In genomic region chr3R:23147625-23148024, dm6 we compare ENCODE assay signal across 3 fruit fly cellular contexts.
TF ChIP-seq lines count a peak whose summit lies in the region.

No protein-coding gene starts in this region.

TF ChIP-seq in whole organism, embryonic, 481 proteins besides CTCF, POLR2A, EP300 and RAD21 (continued from another document):
- TF ChIP-seq D19A (tag; optimal IDR thresholded peaks at IDR 0.05; lab: Kevin White, UChicago), result peak; percentile 88
- no peak for TF ChIP-seq gcm (GFP tag; optimal IDR thresholded peaks at IDR 0.05; lab: Kevin White, UChicago)
- TF ChIP-seq gem (tag; optimal IDR thresholded peaks at IDR 0.05; lab: Kevin White, UChicago), result peak; percentile 26
- TF ChIP-seq CG15696 (tag; optimal IDR thresholded peaks at IDR 0.05; lab: Kevin White, UChicago), result no peak
- peak; percentile 16 for TF ChIP-seq CG2712 (tag; optimal IDR thresholded peaks at IDR 0.05; lab: Kevin White, UChicago)
TF ChIP-seq in whole organism, embryonic: peak in this region for 14.

TF ChIP-seq in whole organism, prepupa, 60 proteins besides CTCF, POLR2A, EP300 and RAD21 (continued from another document):
- peak; percentile 47 for TF ChIP-seq Hr39 (GFP tag; optimal IDR thresholded peaks at IDR 0.05; lab: Kevin White, UChicago)
- peak; percentile 19; the same call in 1 of the 2 replicates for TF ChIP-seq Gug (GFP tag; IDR thresholded peaks at IDR 0.05; lab: Robert Waterston, UW)
- TF ChIP-seq achi (GFP tag; optimal IDR thresholded peaks at IDR 0.05; lab: Kevin White, UChicago), result peak; percentile 61
- TF ChIP-seq pdm3 (GFP tag; optimal IDR thresholded peaks at IDR 0.05; lab: Kevin White, UChicago), result peak; percentile 62
- peak; percentile 48 for TF ChIP-seq Smox (GFP tag; optimal IDR thresholded peaks at IDR 0.05; lab: Kevin White, UChicago)
- TF ChIP-seq CG6792 (GFP tag; optimal IDR thresholded peaks at IDR 0.05; lab: Kevin White, UChicago), result peak; percentile 48
- TF ChIP-seq Eip78C (GFP tag; lab: Kevin White, UChicago), result peak; percentile 86
- peak; percentile 56 for TF ChIP-seq CG8119 (GFP tag; IDR thresholded peaks at IDR 0.05; lab: Robert Waterston, UW)
- peak; percentile 73 for TF ChIP-seq fd59A (GFP tag; optimal IDR thresholded peaks at IDR 0.05; lab: Kevin White, UChicago)
- TF ChIP-seq eg (GFP tag; IDR thresholded peaks at IDR 0.05; lab: Robert Waterston, UW), result peak; percentile 44; the same call in 1 of the 3 replicates
- TF ChIP-seq CG1621 (tag; optimal IDR thresholded peaks at IDR 0.05; lab: Kevin White, UChicago), result peak; percentile 73
- TF ChIP-seq CG10669 (GFP tag; optimal IDR thresholded peaks at IDR 0.05; lab: Kevin White, UChicago), result peak; percentile 81
- peak; percentile 53 for TF ChIP-seq CG8632 (GFP tag; optimal IDR thresholded peaks at IDR 0.05; lab: Kevin White, UChicago)
- peak; percentile 56 for TF ChIP-seq esn (GFP tag; optimal IDR thresholded peaks at IDR 0.05; lab: Kevin White, UChicago)
- peak; percentile 63 for TF ChIP-seq OdsH (GFP tag; optimal IDR thresholded peaks at IDR 0.05; lab: Kevin White, UChicago)
- TF ChIP-seq Blimp-1 (GFP tag; optimal IDR thresholded peaks at IDR 0.05; lab: Kevin White, UChicago), result peak; percentile 20
- peak; percentile 76 for TF ChIP-seq CG3919 (GFP tag; optimal IDR thresholded peaks at IDR 0.05; lab: Kevin White, UChicago)
- TF ChIP-seq Hr4 (GFP tag; optimal IDR thresholded peaks at IDR 0.05; lab: Kevin White, UChicago), result peak; percentile 2
- TF ChIP-seq Sox14 (GFP tag; optimal IDR thresholded peaks at IDR 0.05; lab: Kevin White, UChicago), result peak; percentile 54
- peak; percentile 62 for TF ChIP-seq topi (GFP tag; optimal IDR thresholded peaks at IDR 0.05; lab: Kevin White, UChicago)
- peak; percentile 37 for TF ChIP-seq CG11902 (GFP tag; optimal IDR thresholded peaks at IDR 0.05; lab: Kevin White, UChicago)
- TF ChIP-seq Lpt (GFP tag; optimal IDR thresholded peaks at IDR 0.05; lab: Kevin White, UChicago), result peak; percentile 24
- peak; percentile 25 for TF ChIP-seq cyc (GFP tag; optimal IDR thresholded peaks at IDR 0.05; lab: Kevin White, UChicago)
- TF ChIP-seq CG16779 (tag; optimal IDR thresholded peaks at IDR 0.05; lab: Kevin White, UChicago), result peak; percentile 12
- peak; percentile 20 to 68 for TF ChIP-seq salr (GFP tag; optimal IDR thresholded peaks at IDR 0.05; lab: Kevin White, UChicago)
- no peak for TF ChIP-seq fkh (GFP tag; optimal IDR thresholded peaks at IDR 0.05; lab: Kevin White, UChicago)
- TF ChIP-seq CG31627 (GFP tag; optimal IDR thresholded peaks at IDR 0.05; lab: Kevin White, UChicago), result peak; percentile 40
- peak; percentile 60; the same call in 1 of the 2 replicates for TF ChIP-seq CG15336 (GFP tag; IDR thresholded peaks at IDR 0.05; lab: Robert Waterston, UW)
- TF ChIP-seq Sox102F (GFP tag; optimal IDR thresholded peaks at IDR 0.05; lab: Kevin White, UChicago), result peak; percentile 61
- TF ChIP-seq Ets96B (tag; optimal IDR thresholded peaks at IDR 0.05; lab: Kevin White, UChicago), result peak; percentile 71
- TF ChIP-seq dsx (GFP tag; optimal IDR thresholded peaks at IDR 0.05; lab: Kevin White, UChicago; ENCODE audit: poor library complexity, severe bottlenecking), result peak; percentile 66
- TF ChIP-seq Eip75B (GFP tag; optimal IDR thresholded peaks at IDR 0.05; lab: Kevin White, UChicago), result peak; percentile 76
- no peak for TF ChIP-seq CG4318 (GFP tag; optimal IDR thresholded peaks at IDR 0.05; lab: Kevin White, UChicago)
- TF ChIP-seq CG10631 (GFP tag; optimal IDR thresholded peaks at IDR 0.05; lab: Kevin White, UChicago), result peak; percentile 66
- peak; percentile 72 for TF ChIP-seq svp (GFP tag; lab: Kevin White, UChicago)
- TF ChIP-seq Ets21C (GFP tag; optimal IDR thresholded peaks at IDR 0.05; lab: Kevin White, UChicago), result peak; percentile 1
TF ChIP-seq in whole organism, prepupa: peak in this region for 51.

TF ChIP-seq in whole organism, wandering third instar larva, 38 proteins besides CTCF, POLR2A, EP300 and RAD21 (continued from another document):
- TF ChIP-seq GATAd (GFP tag; optimal IDR thresholded peaks at IDR 0.05; lab: Kevin White, UChicago), result no peak
- TF ChIP-seq Vsx2 (GFP tag; optimal IDR thresholded peaks at IDR 0.05; lab: Kevin White, UChicago; ENCODE audit: partially characterized antibody), result no peak
- TF ChIP-seq jim (GFP tag; optimal IDR thresholded peaks at IDR 0.05; lab: Kevin White, UChicago), result no peak
- TF ChIP-seq pan (optimal IDR thresholded peaks at IDR 0.05; lab: Kevin White, UChicago), result no peak
- no peak for TF ChIP-seq dl (GFP tag; optimal IDR thresholded peaks at IDR 0.05; lab: Kevin White, UChicago; ENCODE audit: insufficient read depth in 1 of 2, partially characterized antibody in 2 of 2)
- no peak for TF ChIP-seq usp (GFP tag; optimal IDR thresholded peaks at IDR 0.05; lab: Kevin White, UChicago)
- no peak for TF ChIP-seq CG32264 (GFP tag; optimal IDR thresholded peaks at IDR 0.05; lab: Kevin White, UChicago)
